Worm (Caenorhabditis elegans) whole organism, midembryonic: Measurements from ENCODE around the gene F25B3.2.

Source experiments
- flt-1 ChIP-seq: fragments of 200-800 bp; sonication (Bioruptor generic); IDR thresholded peaks from 2 replicates; pipeline ENCODE4 v1.3.6; 2022; ENCODE audit warnings: missing genetic modification characterization, missing compliant biosample characterization
- klf-2 ChIP-seq: fragments of 200-800 bp; sonication (Bioruptor generic); conservative IDR thresholded peaks from 2 replicates; pipeline ENCODE4 v1.3.6; 2022; ENCODE audit warnings: missing genetic modification reagents, missing genetic modification characterization, missing compliant biosample characterization

ce11 chrV:9588574-9588973 is 11.5 kb downstream of the F25B3.2 start:
- TF ChIP-seq klf-2 (GFP tag; lab: Robert Waterston, UW) (no peak), flt-1 (GFP tag; lab: Robert Waterston, UW) (no peak)
